Fruit fly (Drosophila melanogaster): ENCODE data around the gene dac.
A peak's percentile ranks its signal among the peaks of the same experiment; 100 is the strongest.

The dac gene

DNA sequence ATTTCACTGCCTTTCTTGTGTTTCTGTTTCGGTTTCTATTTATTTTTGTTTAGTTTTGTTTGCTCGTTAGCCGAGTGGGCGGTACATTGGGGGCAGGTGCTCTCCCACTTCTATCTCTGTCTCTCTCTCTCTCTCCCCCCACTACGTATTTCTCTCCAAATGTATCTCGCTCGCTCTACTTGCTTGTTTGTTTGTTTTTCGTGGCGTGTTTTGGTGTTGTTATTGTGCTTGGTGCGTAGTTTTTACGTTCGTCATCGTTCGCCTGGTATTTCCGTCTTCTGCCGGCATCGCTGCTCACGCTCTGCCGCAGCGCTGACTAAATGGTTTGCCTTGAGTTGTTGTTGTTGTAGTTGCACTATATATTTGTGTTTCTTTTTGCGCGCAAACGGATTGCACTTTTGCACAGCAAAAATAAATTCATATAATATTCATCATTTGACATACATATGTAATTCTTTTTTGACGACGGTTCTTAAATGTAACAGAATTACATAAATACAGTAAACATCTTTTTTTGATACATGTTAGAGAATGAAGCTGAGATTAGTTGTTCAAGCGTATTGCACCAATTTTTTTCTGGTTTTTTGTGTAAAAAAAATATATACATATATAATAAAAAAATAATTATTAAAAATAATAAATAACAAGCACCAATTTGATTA is 48.5 kb upstream of the dac start (continued):
- TF ChIP-seq Bteb2 (GFP tag; optimal IDR thresholded peaks at IDR 0.05) (no peak), PHDP (tag; optimal IDR thresholded peaks at IDR 0.05) (peak; percentile 33), CG12769 (tag; optimal IDR thresholded peaks at IDR 0.05) (peak; percentile 91), row (GFP tag; IDR thresholded peaks at IDR 0.05) (peak; percentile 34; the same call in 2 of the 3 replicates), dysf (GFP tag; IDR thresholded peaks at IDR 0.05) (peak; percentile 28; the same call in 1 of the 3 replicates), Taf1 (GFP tag; IDR thresholded peaks at IDR 0.05) (no peak), yki (optimal IDR thresholded peaks at IDR 0.05) (no peak), ci (GFP tag; IDR thresholded peaks at IDR 0.05) (peak; percentile 80), MBD-R2 (GFP tag; IDR thresholded peaks at IDR 0.05) (no peak; the same call in 1 of the 2 replicates), CG18599 (GFP tag; optimal IDR thresholded peaks at IDR 0.05) (peak; percentile 50), CG18262 (tag; optimal IDR thresholded peaks at IDR 0.05) (no peak), CG4404 (GFP tag; IDR thresholded peaks at IDR 0.05) (no peak), Adf1 (GFP tag; IDR thresholded peaks at IDR 0.05) (peak; percentile 96), ara (GFP tag; IDR thresholded peaks at IDR 0.05) (peak; percentile 68), bsh (GFP tag; optimal IDR thresholded peaks at IDR 0.05) (peak; percentile 14 to 70), CG12659 (GFP tag; optimal IDR thresholded peaks at IDR 0.05) (no peak), CG12299 (tag; optimal IDR thresholded peaks at IDR 0.05) (no peak), inv (GFP tag; IDR thresholded peaks at IDR 0.05; ENCODE audit: partially characterized antibody) (no peak), psq (GFP tag; optimal IDR thresholded peaks at IDR 0.05) (peak; percentile 44), exex (tag; optimal IDR thresholded peaks at IDR 0.05) (peak; percentile 35), CG31365 (tag; optimal IDR thresholded peaks at IDR 0.05) (peak; percentile 74), pum (GFP tag; optimal IDR thresholded peaks at IDR 0.05) (no peak), CG15073 (GFP tag; optimal IDR thresholded peaks at IDR 0.05) (no peak), CG4328 (GFP tag; optimal IDR thresholded peaks at IDR 0.05) (peak; percentile 47), croc (GFP tag; conservative IDR thresholded peaks at IDR 0.05) (no peak), Bgb (GFP tag; IDR thresholded peaks at IDR 0.05; ENCODE audit: partially characterized antibody) (no peak; the same call in 1 of the 2 replicates), YL-1 (GFP tag; optimal IDR thresholded peaks at IDR 0.05) (no peak), pnt (GFP tag; optimal IDR thresholded peaks at IDR 0.05) (no peak), CG4854 (GFP tag; optimal IDR thresholded peaks at IDR 0.05) (peak; percentile 3), CG7372 (GFP tag; IDR thresholded peaks at IDR 0.05) (no peak), Fer1 (GFP tag; optimal IDR thresholded peaks at IDR 0.05) (peak; percentile 54), Nf-YA (GFP tag; IDR thresholded peaks at IDR 0.05) (peak; percentile 35; the same call in 1 of the 2 replicates), CG10462 (GFP tag; optimal IDR thresholded peaks at IDR 0.05) (no peak), CG6683 (GFP tag; optimal IDR thresholded peaks at IDR 0.05) (peak; percentile 23), CG13123 (GFP tag; optimal IDR thresholded peaks at IDR 0.05) (no peak), ro (GFP tag; IDR thresholded peaks at IDR 0.05) (no peak), Hand (GFP tag; optimal IDR thresholded peaks at IDR 0.05) (no peak), CG30431 (GFP tag; optimal IDR thresholded peaks at IDR 0.05) (no peak), ssp (GFP tag; IDR thresholded peaks at IDR 0.05) (no peak), CG10267 (tag; optimal IDR thresholded peaks at IDR 0.05) (no peak), Deaf1 (tag; optimal IDR thresholded peaks at IDR 0.05) (peak; percentile 64), CG7963 (GFP tag; IDR thresholded peaks at IDR 0.05; ENCODE audit: partially characterized antibody) (no peak), sd (tag; optimal IDR thresholded peaks at IDR 0.05) (peak; percentile 100), zen2 (GFP tag; IDR thresholded peaks at IDR 0.05; ENCODE audit: partially characterized antibody) (no peak), lola (GFP tag; optimal IDR thresholded peaks at IDR 0.05) (no peak), stc (GFP tag; IDR thresholded peaks at IDR 0.05) (no peak), Dek (tag; optimal IDR thresholded peaks at IDR 0.05) (no peak), Sox100B (GFP tag; optimal IDR thresholded peaks at IDR 0.05) (no peak), CG7271 (tag; optimal IDR thresholded peaks at IDR 0.05) (no peak), CG15601 (tag; optimal IDR thresholded peaks at IDR 0.05) (peak; percentile 35)

All from whole organism, embryonic.